Worm (Caenorhabditis elegans): ENCODE data around the gene F32D8.7.

The F32D8.7 gene

DNA sequence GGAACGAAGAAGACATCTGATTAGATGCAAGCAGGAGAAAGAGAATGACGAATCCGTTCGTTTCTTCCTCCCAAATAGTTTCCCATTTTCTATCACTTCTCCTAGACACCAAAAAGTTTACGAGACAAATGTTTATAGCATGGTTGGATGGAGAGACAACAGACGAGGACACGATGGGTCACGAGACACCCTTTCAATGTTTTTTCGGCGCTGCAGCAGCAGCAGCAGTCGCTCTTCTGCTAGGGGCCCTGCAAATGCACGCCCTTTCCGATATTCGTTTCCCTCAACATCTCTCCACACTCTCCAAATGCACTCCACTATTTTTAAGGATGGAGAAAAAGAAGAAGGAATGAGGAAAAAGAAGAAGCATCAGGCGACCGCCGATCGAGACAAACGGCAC lies 39.9 kb upstream of the F32D8.7 start:
- no peak for TF ChIP-seq fkh-2 (tag; optimal IDR thresholded peaks at IDR 0.05)
- no peak for TF ChIP-seq elt-3 (tag; optimal IDR thresholded peaks at IDR 0.05)
- no peak for TF ChIP-seq eor-1 (tag; optimal IDR thresholded peaks at IDR 0.05)
- TF ChIP-seq lsy-12 (tag; optimal IDR thresholded peaks at IDR 0.05): peak; percentile 59
- no peak for TF ChIP-seq mml-1 (tag; optimal IDR thresholded peaks at IDR 0.05)
- TF ChIP-seq ama-1 (optimal IDR thresholded peaks at IDR 0.05): peak; percentile 52
- peak; percentile 36 for TF ChIP-seq elt-2 (tag; optimal IDR thresholded peaks at IDR 0.05)
- TF ChIP-seq ZK546.5 (tag; optimal IDR thresholded peaks at IDR 0.05): no peak
- TF ChIP-seq ceh-28 (tag; optimal IDR thresholded peaks at IDR 0.05): peak; percentile 52
- peak; percentile 35 for TF ChIP-seq ztf-4 (tag; optimal IDR thresholded peaks at IDR 0.05)
- TF ChIP-seq nhr-67 (tag; optimal IDR thresholded peaks at IDR 0.05): no peak
- peak; percentile 69 for TF ChIP-seq hmg-11 (tag; optimal IDR thresholded peaks at IDR 0.05)
- no peak for TF ChIP-seq nhr-77 (tag; optimal IDR thresholded peaks at IDR 0.05)
- no peak for TF ChIP-seq ceh-82 (tag; optimal IDR thresholded peaks at IDR 0.05)
- no peak for TF ChIP-seq nhr-25 (tag; optimal IDR thresholded peaks at IDR 0.05)
- peak; percentile 59 for TF ChIP-seq pha-4 (tag; optimal IDR thresholded peaks at IDR 0.05)
- TF ChIP-seq nhr-43 (tag; optimal IDR thresholded peaks at IDR 0.05; ENCODE audit: poor library complexity, severe bottlenecking): peak; percentile 65
- no peak for TF ChIP-seq ceh-16 (tag; optimal IDR thresholded peaks at IDR 0.05)
- peak; percentile 31 for TF ChIP-seq jun-1 (tag; optimal IDR thresholded peaks at IDR 0.05)
- no peak for TF ChIP-seq aly-2 (tag; optimal IDR thresholded peaks at IDR 0.05)
- TF ChIP-seq nhr-11 (tag; optimal IDR thresholded peaks at IDR 0.05): peak; percentile 63
- no peak for TF ChIP-seq sea-2 (GFP tag; optimal IDR thresholded peaks at IDR 0.05)
- no peak for TF ChIP-seq ceh-9 (tag; optimal IDR thresholded peaks at IDR 0.05)
- TF ChIP-seq nhr-23 (tag; optimal IDR thresholded peaks at IDR 0.05): peak; percentile 56
- TF ChIP-seq fos-1 (tag; optimal IDR thresholded peaks at IDR 0.05): no peak
- TF ChIP-seq unc-39 (tag; optimal IDR thresholded peaks at IDR 0.05): no peak
- no peak for TF ChIP-seq pqm-1 (tag; optimal IDR thresholded peaks at IDR 0.05)
- no peak for TF ChIP-seq nhr-76 (tag; optimal IDR thresholded peaks at IDR 0.05)
- TF ChIP-seq fkh-10 (GFP tag; optimal IDR thresholded peaks at IDR 0.05): peak; percentile 59
- peak; percentile 71 for TF ChIP-seq mdl-1 (tag; optimal IDR thresholded peaks at IDR 0.05)
- TF ChIP-seq nfya-1 (tag; optimal IDR thresholded peaks at IDR 0.05; ENCODE audit: insufficient read depth): peak; percentile 85
- no peak for TF ChIP-seq nhr-237 (tag; optimal IDR thresholded peaks at IDR 0.05)
- TF ChIP-seq skn-1 (tag; optimal IDR thresholded peaks at IDR 0.05): peak; percentile 19
- no peak for TF ChIP-seq nhr-28 (tag; optimal IDR thresholded peaks at IDR 0.05)
- TF ChIP-seq egl-5 (tag; optimal IDR thresholded peaks at IDR 0.05): peak; percentile 88
- TF ChIP-seq daf-12 (tag; optimal IDR thresholded peaks at IDR 0.05): no peak
- no peak for TF ChIP-seq R02D3.7 (tag; optimal IDR thresholded peaks at IDR 0.05)
- peak; percentile 87 for TF ChIP-seq lin-39 (tag; optimal IDR thresholded peaks at IDR 0.05)
- peak; percentile 77 for TF ChIP-seq tbx-2 (tag; optimal IDR thresholded peaks at IDR 0.05)
- peak; percentile 2 for TF ChIP-seq snpc-4 (tag; optimal IDR thresholded peaks at IDR 0.05)
- TF ChIP-seq lin-15B (tag; optimal IDR thresholded peaks at IDR 0.05): no peak
- TF ChIP-seq elt-1 (tag; optimal IDR thresholded peaks at IDR 0.05): no peak
- TF ChIP-seq unc-62 (GFP tag; optimal IDR thresholded peaks at IDR 0.05): no peak
- no peak for TF ChIP-seq ztf-11 (tag; optimal IDR thresholded peaks at IDR 0.05)
- peak; percentile 66 for TF ChIP-seq zag-1 (tag; optimal IDR thresholded peaks at IDR 0.05)
- no peak for TF ChIP-seq nhr-12 (tag; optimal IDR thresholded peaks at IDR 0.05)
- peak; percentile 62 for TF ChIP-seq egl-27 (tag; optimal IDR thresholded peaks at IDR 0.05)
